Fruit fly (Drosophila melanogaster): ENCODE data around the gene Meltrin.

dm6 chr3R:14709480-14709984, 12.4 kb upstream of the Meltrin start:
- TF ChIP-seq usp (GFP tag; optimal IDR thresholded peaks at IDR 0.05) (no peak), ro (GFP tag; IDR thresholded peaks at IDR 0.05) (no peak)

Measured in whole organism, embryonic.